Fruit fly (Drosophila melanogaster) S2 (cell line): ENCODE results near the gene CG7083.

ENCODE experiments used
- CG8478 ChIP-seq: fragments of >200 bp; optimal IDR thresholded peaks from 2 replicates; lab custom pipeline; 2018
- CTCF ChIP-seq, 2 experiments: fragments of >200 bp; optimal IDR thresholded peaks; 2 replicates each; lab custom pipeline; 2018

DNA sequence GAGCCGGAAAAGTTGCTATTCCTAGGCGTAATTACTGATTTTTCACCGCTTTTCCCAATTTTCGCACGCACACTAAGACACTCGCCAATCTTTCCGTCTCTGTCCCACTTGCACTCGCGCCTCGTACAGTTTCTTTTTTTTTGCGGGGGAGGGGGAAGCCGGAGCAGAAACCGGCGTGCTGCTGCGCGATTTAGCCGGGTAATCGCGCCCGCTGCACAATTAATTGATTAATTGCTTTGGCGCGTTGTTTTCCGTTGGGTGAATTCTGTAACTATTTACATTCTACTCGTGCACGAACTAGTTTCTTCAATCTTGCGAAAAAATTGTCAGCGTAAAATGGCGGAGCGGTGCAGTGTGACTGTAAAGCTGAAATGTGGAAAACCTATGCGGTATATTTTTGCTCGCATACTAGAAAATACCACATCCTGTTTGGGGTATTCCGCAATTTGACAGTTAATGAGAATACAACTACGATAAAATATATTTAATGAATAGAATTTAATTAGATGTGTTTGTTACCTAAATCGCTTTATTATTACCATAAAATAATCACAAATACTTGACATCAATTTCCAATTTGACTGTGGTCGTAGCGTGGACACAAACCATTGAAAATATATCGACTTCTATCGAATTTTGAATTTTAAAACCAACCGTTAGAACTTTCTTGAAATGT is 25.3 kb upstream of the CG7083 start, which contains the start of gene Cpsf6:
- TF ChIP-seq CG8478 (lab: Kevin White, UChicago) (no peak), CTCF (optimal IDR thresholded peaks at IDR 0.05; lab: Kevin White, UChicago) (no peak)
